Fruit fly (Drosophila melanogaster): Measurements from ENCODE around the gene NHP2.
A peak's percentile ranks its signal among the peaks of the same experiment; 100 is the strongest.

NHP2 gene

DNA sequence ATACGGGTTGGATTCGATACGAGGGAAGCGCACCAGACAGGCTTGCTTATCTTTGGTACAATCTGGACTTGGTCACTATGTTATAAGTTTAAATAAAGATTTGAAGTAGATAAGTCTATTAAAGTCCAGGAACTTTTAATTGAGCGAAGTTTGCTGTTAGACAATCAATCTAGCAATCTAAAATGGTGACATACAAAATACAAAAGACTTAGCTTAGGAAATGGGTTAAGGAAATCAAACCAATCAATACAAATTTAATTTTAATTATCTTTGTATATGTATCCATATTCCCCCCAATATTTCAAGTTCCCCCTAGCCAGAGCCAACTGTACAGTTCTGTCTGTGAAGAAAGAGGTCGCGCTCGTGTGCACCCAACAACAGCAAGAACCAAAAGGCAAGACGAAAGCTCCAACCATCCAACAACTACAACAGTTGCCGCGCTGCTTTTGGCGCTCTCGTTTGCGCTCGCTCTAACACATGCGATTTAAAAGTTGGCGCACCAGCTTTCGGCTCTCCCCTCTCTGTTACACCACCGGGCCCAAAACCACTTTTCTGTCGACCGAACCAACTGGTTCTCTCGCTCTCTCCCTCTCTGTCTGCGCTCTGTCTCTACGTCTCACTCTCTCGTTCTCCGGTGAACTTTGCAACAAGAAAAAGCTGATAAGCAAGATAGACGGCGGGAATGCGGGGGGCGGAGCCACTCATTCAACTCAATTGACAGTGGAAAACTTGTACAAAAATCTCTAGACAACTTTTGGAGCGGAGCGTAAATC, 45.8 kb downstream of the NHP2 start (continued):
- TF ChIP-seq run (tag; optimal IDR thresholded peaks at IDR 0.05) (peak; percentile 85), seq (GFP tag; IDR thresholded peaks at IDR 0.05) (peak; percentile 89), Med (GFP tag) (peak; percentile 91), odd (GFP tag; optimal IDR thresholded peaks at IDR 0.05) (peak; percentile 84), CG3281 (GFP tag; optimal IDR thresholded peaks at IDR 0.05) (peak; percentile 95), D (optimal IDR thresholded peaks at IDR 0.05) (no peak), D (GFP tag; optimal IDR thresholded peaks at IDR 0.05) (peak; percentile 74), CG15073 (GFP tag; optimal IDR thresholded peaks at IDR 0.05) (peak; percentile 37), CG4282 (GFP tag; optimal IDR thresholded peaks at IDR 0.05) (no peak), fd3F (GFP tag; optimal IDR thresholded peaks at IDR 0.05) (peak; percentile 87), aop (GFP tag; IDR thresholded peaks at IDR 0.05) (no peak), lmd (GFP tag; IDR thresholded peaks at IDR 0.05) (peak; percentile 91), ham (GFP tag; IDR thresholded peaks at IDR 0.05) (0 out of 2 replicates have a peak, but pooled peaks have one; percentile 13), gsb-n (tag; optimal IDR thresholded peaks at IDR 0.05) (peak; percentile 40), lbe (GFP tag; optimal IDR thresholded peaks at IDR 0.05) (no peak), CG9932 (GFP tag; IDR thresholded peaks at IDR 0.05) (peak; percentile 86), CG43689 (GFP tag; IDR thresholded peaks at IDR 0.05) (peak; percentile 54), nerfin-2 (GFP tag; IDR thresholded peaks at IDR 0.05; ENCODE audit: partially characterized antibody) (no peak), dmrt99B (tag; optimal IDR thresholded peaks at IDR 0.05) (peak; percentile 95), Dbx (GFP tag; IDR thresholded peaks at IDR 0.05) (peak; percentile 81), CG13424 (tag; optimal IDR thresholded peaks at IDR 0.05) (peak; percentile 93), danr (GFP tag; IDR thresholded peaks at IDR 0.05) (peak; percentile 61), CG3726 (GFP tag; IDR thresholded peaks at IDR 0.05) (0 out of 3 replicates have a peak, but pooled peaks have one; percentile 70), zf30C (GFP tag; optimal IDR thresholded peaks at IDR 0.05) (no peak), tup (GFP tag; optimal IDR thresholded peaks at IDR 0.05) (peak; percentile 55), Hr3 (GFP tag; optimal IDR thresholded peaks at IDR 0.05) (peak; percentile 86), row (GFP tag; IDR thresholded peaks at IDR 0.05) (peak; percentile 92), ab (GFP tag; optimal IDR thresholded peaks at IDR 0.05) (peak; percentile 46), CoRest (tag; optimal IDR thresholded peaks at IDR 0.05) (peak; percentile 95), CG3407 (GFP tag; optimal IDR thresholded peaks at IDR 0.05) (peak; percentile 69), CG1602 (GFP tag; optimal IDR thresholded peaks at IDR 0.05) (peak; percentile 81), Mad (GFP tag; optimal IDR thresholded peaks at IDR 0.05) (peak; percentile 61), Myb (GFP tag; optimal IDR thresholded peaks at IDR 0.05) (peak; percentile 42), Lpt (GFP tag; optimal IDR thresholded peaks at IDR 0.05) (no peak), lilli (GFP tag; optimal IDR thresholded peaks at IDR 0.05) (peak; percentile 83), dysf (GFP tag; IDR thresholded peaks at IDR 0.05) (peak; percentile 94), CG1792 (GFP tag; optimal IDR thresholded peaks at IDR 0.05) (peak; percentile 21), Asciz (GFP tag; optimal IDR thresholded peaks at IDR 0.05) (peak; percentile 85), Antp (GFP tag; optimal IDR thresholded peaks at IDR 0.05) (peak; percentile 77), slbo (GFP tag; IDR thresholded peaks at IDR 0.05) (peak; percentile 92), CG34376 (GFP tag; optimal IDR thresholded peaks at IDR 0.05) (peak; percentile 15), chif (GFP tag; optimal IDR thresholded peaks at IDR 0.05) (peak; percentile 36 to 75), H15 (GFP tag; IDR thresholded peaks at IDR 0.05) (peak; percentile 80), CrebB (tag; optimal IDR thresholded peaks at IDR 0.05) (no peak), bigmax (GFP tag; optimal IDR thresholded peaks at IDR 0.05) (no peak), ATbp (GFP tag; optimal IDR thresholded peaks at IDR 0.05) (peak; percentile 78), CG13775 (GFP tag; optimal IDR thresholded peaks at IDR 0.05) (peak; percentile 81), crc (GFP tag; optimal IDR thresholded peaks at IDR 0.05) (peak; percentile 44), Dip3 (GFP tag; optimal IDR thresholded peaks at IDR 0.05) (peak; percentile 80), emc (GFP tag; optimal IDR thresholded peaks at IDR 0.05) (peak; percentile 54)

Data from whole organism, embryonic.